Worm (Caenorhabditis elegans) whole organism, L4/young adult: Measurements from ENCODE around the gene asps-1.

Experiments
- W03F9.2 ChIP-seq: fragments of 150-350 bp; optimal IDR thresholded peaks from 2 replicates; lab custom pipeline; 2014; ENCODE audit warnings: missing biosample characterization, missing genetic modification characterization
- dao-5 ChIP-seq: sonication (generic microtip); optimal IDR thresholded peaks from 2 replicates; lab custom pipeline; 2016; ENCODE audit warnings: missing genotype, missing genetic modification characterization, moderate library complexity, missing compliant biosample characterization
- him-1 ChIP-seq: sonication (generic microtip); optimal IDR thresholded peaks from 2 replicates; lab custom pipeline; 2016; ENCODE audit warnings: missing genotype, missing genetic modification reagents, missing genetic modification characterization, missing compliant biosample characterization

ce11 chrV:10339200-10339599 lies 22.0 kb upstream of the asps-1 start, which contains the start of gene K07C5.2:
- TF ChIP-seq dao-5 (tag; lab: Kevin White, UChicago) (no peak), him-1 (no peak), W03F9.2 (no peak)
